Worm (Caenorhabditis elegans) whole organism, L4 larva: ENCODE data around the gene T28C6.5.

Experiments used
- F37D6.2 ChIP-seq: sonication (generic microtip); optimal IDR thresholded peaks from 2 replicates; lab custom pipeline; 2016; ENCODE audit warnings: mild to moderate bottlenecking, missing genetic modification characterization, missing compliant biosample characterization
- F44E2.7 ChIP-seq: fragments of 200-800 bp; sonication (Bioruptor generic); IDR thresholded peaks from 2 replicates; pipeline ENCODE4 v2.1.2; 2022; ENCODE audit warnings: missing genetic modification characterization, missing compliant biosample characterization
- aha-1 ChIP-seq: fragments of 150-350 bp; peaks from one replicate; lab custom pipeline; 2014; ENCODE audit warnings: missing biosample characterization, missing genetic modification characterization
- aly-2 ChIP-seq: sonication (generic microtip); optimal IDR thresholded peaks from 2 replicates; lab custom pipeline; 2018; ENCODE audit warnings: missing biosample characterization, missing genetic modification characterization
- ama-1 ChIP-seq: fragments of 150-350 bp; optimal IDR thresholded peaks from 2 replicates; lab custom pipeline; 2014; ENCODE audit warnings: inconsistent platforms, mixed read lengths
- ctbp-1 ChIP-seq: fragments of 200-800 bp; sonication (Bioruptor generic); IDR thresholded peaks from 2 replicates; pipeline ENCODE4 v1.3.6; 2022; ENCODE audit warnings: missing genetic modification reagents, missing genetic modification characterization, missing compliant biosample characterization
- daf-16 ChIP-seq, 3 experiments: sonication (generic microtip); optimal IDR thresholded peaks; 2 replicates each; lab custom pipeline; 2016 to 2017; ENCODE audit warnings: missing genetic modification characterization in 3 of 3, missing genetic modification reagents in 3 of 3, mild to moderate bottlenecking in 2 of 3, missing compliant biosample characterization in 2 of 3, missing biosample characterization in 1 of 3, moderate library complexity in 1 of 3
- daf-8 ChIP-seq: fragments of 200-800 bp; sonication (Bioruptor generic); IDR thresholded peaks from 2 replicates; pipeline ENCODE4 v1.3.6; 2022; ENCODE audit warnings: missing genetic modification characterization, missing compliant biosample characterization
- dmd-8 ChIP-seq: fragments of 200-800 bp; sonication (Bioruptor generic); IDR thresholded peaks from 2 replicates; pipeline ENCODE4 v1.3.6; 2022; ENCODE audit warnings: missing genetic modification characterization, missing compliant biosample characterization
- dve-1 ChIP-seq: sonication (generic microtip); optimal IDR thresholded peaks from 2 replicates; lab custom pipeline; 2017; ENCODE audit warnings: antibody characterized with exemption, mild to moderate bottlenecking, missing genetic modification characterization, missing compliant biosample characterization; ENCODE audit not compliant: insufficient read depth
- fos-1 ChIP-seq: fragments of 150-350 bp; optimal IDR thresholded peaks from 2 replicates; lab custom pipeline; 2014; ENCODE audit warnings: missing biosample characterization, missing genetic modification characterization
- hlh-11 ChIP-seq: fragments of 200-800 bp; sonication (Bioruptor generic); optimal IDR thresholded peaks from 2 replicates; lab custom pipeline; 2018; ENCODE audit warnings: mild to moderate bottlenecking, missing genetic modification characterization, missing compliant biosample characterization
- hlh-30 ChIP-seq: sonication (generic microtip); optimal IDR thresholded peaks from 2 replicates; lab custom pipeline; 2017; ENCODE audit warnings: antibody characterized with exemption, mild to moderate bottlenecking, missing genetic modification characterization, missing compliant biosample characterization; ENCODE audit not compliant: insufficient read depth
- lim-7 ChIP-seq: fragments of 200-800 bp; sonication (Bioruptor generic); IDR thresholded peaks from 2 replicates; pipeline ENCODE4 v1.3.6; 2022; ENCODE audit warnings: missing genetic modification characterization, missing compliant biosample characterization
- lin-29 ChIP-seq: fragments of 200-800 bp; sonication (Bioruptor generic); IDR thresholded peaks from 2 replicates; pipeline ENCODE4 v1.3.6; 2022; ENCODE audit warnings: missing genetic modification reagents, missing genetic modification characterization, missing compliant biosample characterization
- lsy-2 ChIP-seq, 2 experiments: fragments of 150-350 bp in 1 of 2; sonication (generic microtip) in 1 of 2; optimal IDR thresholded peaks; 2 replicates each; lab custom pipeline; 2014 to 2017; ENCODE audit warnings: missing biosample characterization in 2 of 2, missing genetic modification characterization in 2 of 2
- mxl-2 ChIP-seq: fragments of 200-800 bp; sonication (Bioruptor generic); conservative IDR thresholded peaks from 2 replicates; pipeline ENCODE4 v1.3.6; 2022; ENCODE audit warnings: missing genetic modification reagents, missing genetic modification characterization, missing compliant biosample characterization
- mxl-3 ChIP-seq: fragments of 200-800 bp; sonication (Bioruptor generic); optimal IDR thresholded peaks from 2 replicates; lab custom pipeline; 2018; ENCODE audit warnings: mild to moderate bottlenecking, missing genetic modification characterization, missing compliant biosample characterization
- nhr-10 ChIP-seq: fragments of 150-350 bp; optimal IDR thresholded peaks from 2 replicates; lab custom pipeline; 2014; ENCODE audit warnings: missing biosample characterization, missing genetic modification characterization
- nhr-11 ChIP-seq: fragments of 150-350 bp; optimal IDR thresholded peaks from 2 replicates; lab custom pipeline; 2014; ENCODE audit warnings: missing biosample characterization, missing genetic modification characterization
- nhr-28 ChIP-seq: fragments of 150-350 bp; optimal IDR thresholded peaks from 2 replicates; lab custom pipeline; 2014; ENCODE audit warnings: missing biosample characterization, missing genetic modification characterization
- nhr-41 ChIP-seq: fragments of 200-800 bp; sonication (Bioruptor generic); IDR thresholded peaks from 2 replicates; pipeline ENCODE4 v1.3.6; 2022; ENCODE audit warnings: missing genetic modification reagents, missing genetic modification characterization, missing compliant biosample characterization
- nhr-48 ChIP-seq: sonication (generic microtip); optimal IDR thresholded peaks from 2 replicates; lab custom pipeline; 2016; ENCODE audit warnings: mild to moderate bottlenecking, missing genetic modification characterization, missing compliant biosample characterization
- nhr-76 ChIP-seq: fragments of 150-350 bp; optimal IDR thresholded peaks from 2 replicates; lab custom pipeline; 2014; ENCODE audit warnings: missing biosample characterization, missing genetic modification characterization
- pqm-1 ChIP-seq: sonication (generic microtip); optimal IDR thresholded peaks from 2 replicates; lab custom pipeline; 2017; ENCODE audit warnings: missing biosample characterization, missing genetic modification characterization
- saeg-2 ChIP-seq: fragments of 200-800 bp; sonication (Bioruptor generic); IDR thresholded peaks from 2 replicates; pipeline ENCODE4 v1.3.6; 2022; ENCODE audit warnings: missing genetic modification reagents, missing genetic modification characterization, missing compliant biosample characterization
- set-16 ChIP-seq: fragments of 200-800 bp; sonication (Bioruptor generic); IDR thresholded peaks from 2 replicates; pipeline ENCODE4 v1.3.6; 2022; ENCODE audit warnings: missing genetic modification reagents, missing genetic modification characterization, missing compliant biosample characterization
- snpc-4 ChIP-seq: fragments of 150-350 bp; optimal IDR thresholded peaks from 2 replicates; lab custom pipeline; 2014; ENCODE audit warnings: missing biosample characterization, missing genetic modification characterization
- unc-130 ChIP-seq: sonication (generic microtip); optimal IDR thresholded peaks from 2 replicates; lab custom pipeline; 2016; ENCODE audit warnings: missing genetic modification reagents, missing genetic modification characterization, missing compliant biosample characterization
- unc-62 ChIP-seq, 3 experiments: fragments of 150-350 bp in 1 of 3; sonication (generic microtip); optimal IDR thresholded peaks in 2 of 3; peaks in 1 of 3; 1 replicate in 1 of 3; 2 replicates in 2 of 3; lab custom pipeline; 2014 to 2017; ENCODE audit warnings: missing biosample characterization in 3 of 3, missing genetic modification characterization in 3 of 3, missing genetic modification reagents in 3 of 3, missing genotype in 1 of 3
- zfp-2 ChIP-seq: sonication (generic microtip); optimal IDR thresholded peaks from 2 replicates; lab custom pipeline; 2016; ENCODE audit warnings: mild to moderate bottlenecking, missing genetic modification characterization, missing compliant biosample characterization

Gene T28C6.5

DNA sequence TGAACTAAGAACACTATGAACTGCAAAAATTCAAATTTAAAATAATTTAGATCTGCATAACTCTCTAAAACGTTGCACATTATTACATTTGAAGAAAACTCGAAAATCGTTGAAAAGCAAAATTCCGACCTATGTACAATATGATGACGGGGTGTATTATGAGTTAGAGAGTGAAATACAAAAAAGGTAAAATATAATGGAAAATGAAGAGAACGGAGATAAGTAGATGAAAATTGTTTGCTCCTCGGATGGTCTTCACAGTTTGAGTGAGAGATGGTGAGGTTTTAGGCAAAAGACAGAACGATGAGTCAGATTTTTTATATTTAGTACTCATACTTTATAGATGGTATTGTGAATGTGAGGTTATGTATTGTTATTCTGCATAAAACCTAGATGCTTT lies 13.9 kb upstream of the T28C6.5 start:
- TF ChIP-seq zfp-2 (tag; lab: Kevin White, UChicago): no peak
- TF ChIP-seq dve-1 (tag; lab: Kevin White, UChicago): peak; percentile 48
- peak; percentile 9 for TF ChIP-seq pqm-1 (tag; lab: Kevin White, UChicago)
- TF ChIP-seq nhr-28 (tag; lab: Kevin White, UChicago): peak; percentile 1
- no peak for TF ChIP-seq daf-16 (GFP tag; optimal IDR thresholded peaks at IDR 0.05; lab: Kevin White, UChicago)
- peak; percentile 51 for TF ChIP-seq daf-16 (tag; optimal IDR thresholded peaks at IDR 0.05; lab: Kevin White, UChicago)
- TF ChIP-seq unc-130 (GFP tag; lab: Kevin White, UChicago): no peak

- TF ChIP-seq nhr-41 (GFP tag; lab: Robert Waterston, UW) (no peak), nhr-11 (tag; lab: Kevin White, UChicago) (peak; percentile 8), F44E2.7 (GFP tag; lab: Robert Waterston, UW) (no peak), aha-1 (tag; lab: Kevin White, UChicago) (peak; percentile 72), unc-62 (GFP tag; optimal IDR thresholded peaks at IDR 0.05 in 1 of 2; lab: Kevin White, UChicago) (no peak), unc-62 (tag; optimal IDR thresholded peaks at IDR 0.05; lab: Kevin White, UChicago) (no peak), ama-1 (lab: Kevin White, UChicago) (no peak)
These were observed 7.6 kb upstream of the T28C6.5 start, which contains the start of gene exc-5 for ce11 chrIV:8813614-8814013. TSS of gene exc-5 (minus strand) at chrIV:8813670.

- TF ChIP-seq F37D6.2 (tag; lab: Kevin White, UChicago) (no peak), nhr-28 (tag; lab: Kevin White, UChicago) (peak; percentile 75), hlh-30 (tag; lab: Kevin White, UChicago) (peak; percentile 0), nhr-76 (tag; lab: Kevin White, UChicago) (no peak)
These were observed 6.1 kb upstream of the T28C6.5 start for ce11 chrIV:8815162-8815561.

DNA sequence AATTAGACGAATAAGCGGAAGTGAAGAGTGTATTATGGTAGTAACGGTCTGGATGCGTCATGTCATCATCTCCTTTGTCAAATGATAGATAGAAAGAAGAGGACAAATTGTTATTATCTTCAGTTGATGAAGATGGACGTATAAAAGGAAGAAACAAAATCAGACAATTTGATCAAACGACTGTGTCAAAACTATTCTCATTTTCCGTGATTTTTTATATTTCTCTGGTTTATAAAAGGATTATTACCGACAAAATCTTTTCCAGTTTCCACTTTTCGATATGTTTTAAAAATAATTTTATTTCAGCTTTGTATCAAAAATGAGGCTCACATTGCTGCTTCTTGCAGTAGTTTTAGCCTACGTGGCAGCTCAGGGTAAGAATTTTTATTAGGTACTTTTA lies 5.2 kb upstream of the T28C6.5 start, which contains the start of gene grsp-2:
grsp-2 (plus strand) TSS at position 301 of the 400 bp plus-strand sequence.
- TF ChIP-seq mxl-3 (no peak), mxl-2 (no peak), aly-2 (tag; lab: Kevin White, UChicago) (no peak), lim-7 (GFP tag; lab: Robert Waterston, UW) (no peak), daf-8 (no peak), snpc-4 (tag; lab: Kevin White, UChicago) (no peak), lin-29 (GFP tag; lab: Robert Waterston, UW) (no peak), ctbp-1 (GFP tag; lab: Robert Waterston, UW) (no peak), lsy-2 (tag; optimal IDR thresholded peaks at IDR 0.05; lab: Kevin White, UChicago) (no peak), nhr-10 (tag; lab: Kevin White, UChicago) (no peak), saeg-2 (GFP tag; lab: Robert Waterston, UW) (no peak), nhr-48 (tag; lab: Kevin White, UChicago) (no peak)

ce11 chrIV:8816617-8817016 lies 4.6 kb upstream of the T28C6.5 start:
- TF ChIP-seq hlh-11 (tag; lab: Kevin White, UChicago) (no peak), dmd-8 (GFP tag; lab: Robert Waterston, UW) (0 out of 2 replicates have a peak, but pooled peaks have one; percentile 7), daf-8 (no peak), set-16 (GFP tag; lab: Robert Waterston, UW) (peak; percentile 93; the same call in 1 of the 2 replicates)
- TF ChIP-seq, all 104 proteins: peak for 2

DNA sequence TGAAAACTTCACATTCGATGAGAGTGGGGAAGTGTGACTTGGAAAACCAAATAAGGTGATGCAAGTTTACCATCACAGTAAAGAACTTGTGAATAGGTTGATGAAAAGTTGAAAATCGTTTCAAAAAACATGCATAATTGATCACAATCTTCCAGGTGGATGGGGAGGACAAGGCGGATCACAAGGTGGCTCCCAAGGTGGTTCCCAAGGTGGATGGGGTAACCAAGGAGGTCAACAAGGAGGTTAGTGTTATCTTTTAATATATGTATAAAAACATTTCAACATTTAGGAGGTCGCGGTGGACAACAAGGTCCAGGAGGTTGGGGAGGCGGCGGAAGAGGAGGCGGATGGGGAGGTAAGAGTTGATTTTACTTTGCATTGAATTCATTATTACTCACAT lies 3.6 kb upstream of the T28C6.5 start, which contains the start of gene T28C6.10:
T28C6.10 (plus strand) TSS at position 301 of the 400 bp plus-strand sequence.
- TF ChIP-seq fos-1: no peak
